Fruit fly (Drosophila melanogaster) whole organism: ENCODE results near the gene CG15756.

Experiments used
- Dll ChIP-seq: fragments of >200 bp; optimal IDR thresholded peaks from 2 replicates; lab custom pipeline; 2017
- EcR ChIP-seq, 2 experiments: fragments of >200 bp; optimal IDR thresholded peaks; 2 replicates each; lab custom pipeline; 2017; ENCODE audit warnings: missing biosample characterization in 2 of 2, missing genetic modification characterization in 2 of 2, missing genetic modification reagents in 2 of 2
- pan ChIP-seq: fragments of >200 bp; optimal IDR thresholded peaks from 2 replicates; lab custom pipeline; 2017
- psq ChIP-seq: fragments of >200 bp; optimal IDR thresholded peaks from 2 replicates; lab custom pipeline; 2017
- usp ChIP-seq: fragments of >200 bp; optimal IDR thresholded peaks from 2 replicates; lab custom pipeline; 2017; ENCODE audit warnings: missing biosample characterization, missing genetic modification characterization, mixed read lengths

DNA sequence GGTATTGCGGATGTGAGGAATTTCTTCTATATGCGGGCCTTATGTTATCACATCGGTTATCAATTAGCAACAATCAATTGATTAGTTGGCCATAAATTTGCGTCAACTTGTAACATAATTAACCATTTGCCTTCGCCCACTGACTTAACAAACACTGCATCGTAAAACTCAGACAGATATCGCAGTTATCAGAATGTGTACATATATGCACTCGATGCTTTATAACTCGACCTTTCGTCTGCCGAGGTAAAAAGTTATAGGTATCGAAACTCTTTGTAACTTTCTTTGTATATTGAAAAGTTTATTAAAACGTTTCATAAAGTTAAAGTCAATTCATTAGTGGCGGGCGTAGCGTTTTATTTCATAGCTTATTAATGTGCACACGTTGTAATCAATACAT is 28.8 kb downstream of the CG15756 start:
- no peak for TF ChIP-seq EcR (GFP tag; optimal IDR thresholded peaks at IDR 0.05; lab: Kevin White, UChicago)
- TF ChIP-seq Dll (lab: Kevin White, UChicago): no peak
- no peak for TF ChIP-seq usp (GFP tag; lab: Kevin White, UChicago)
- TF ChIP-seq pan (lab: Kevin White, UChicago): no peak
- TF ChIP-seq psq (lab: Kevin White, UChicago): no peak
